In genomic region chrV:8631277-8631765, ce11 we compare ENCODE assay signal across 3 worm cellular contexts.
TF ChIP-seq lines count a peak whose summit lies in the region.

Gene atg-18 (minus strand): TSS chrV:8631327.

TF ChIP-seq in whole organism, L1 larva, 84 proteins besides CTCF, POLR2A, EP300 and RAD21 (continued from another document and continues in another):
- TF ChIP-seq nhr-28 (tag; optimal IDR thresholded peaks at IDR 0.05; lab: Kevin White, UChicago) (no peak), nhr-20 (tag; optimal IDR thresholded peaks at IDR 0.05; lab: Kevin White, UChicago) (peak; percentile 84), ets-5 (GFP tag; IDR thresholded peaks at IDR 0.05; lab: Robert Waterston, UW) (no peak), skn-1 (tag; optimal IDR thresholded peaks at IDR 0.05; lab: Kevin White, UChicago) (peak; percentile 83), hlh-4 (tag; optimal IDR thresholded peaks at IDR 0.05; lab: Kevin White, UChicago) (no peak), sox-4 (tag; optimal IDR thresholded peaks at IDR 0.05; lab: Kevin White, UChicago) (peak; percentile 5), unc-98 (GFP tag; IDR thresholded peaks at IDR 0.05; lab: Robert Waterston, UW) (no peak), elt-3 (tag; optimal IDR thresholded peaks at IDR 0.05; lab: Kevin White, UChicago) (peak in 1 of 6 experiments; percentile 54), pqm-1 (tag; optimal IDR thresholded peaks at IDR 0.05; lab: Kevin White, UChicago) (no peak), nhr-85 (tag; lab: Kevin White, UChicago) (peak; percentile 93), alr-1 (tag; optimal IDR thresholded peaks at IDR 0.05; lab: Kevin White, UChicago; ENCODE audit: borderline replicate concordance) (no peak), snpc-4 (tag; optimal IDR thresholded peaks at IDR 0.05; lab: Kevin White, UChicago) (peak; percentile 34), grh-1 (GFP tag; IDR thresholded peaks at IDR 0.05; lab: Robert Waterston, UW) (peak; percentile 59), efl-1 (optimal IDR thresholded peaks at IDR 0.05; lab: Kevin White, UChicago) (peak; percentile 59 to 60), efl-1 (GFP tag; optimal IDR thresholded peaks at IDR 0.05 in 1 of 2; lab: Kevin White, UChicago) (peak; percentile 44 to 96), sptf-1 (tag; optimal IDR thresholded peaks at IDR 0.05; lab: Kevin White, UChicago) (no peak), lsy-2 (tag; optimal IDR thresholded peaks at IDR 0.05; lab: Kevin White, UChicago) (peak; percentile 69 to 74), unc-130 (tag; optimal IDR thresholded peaks at IDR 0.05; lab: Kevin White, UChicago) (peak; percentile 58), efl-3 (GFP tag; optimal IDR thresholded peaks at IDR 0.05; lab: Kevin White, UChicago) (no peak), nhr-71 (tag; optimal IDR thresholded peaks at IDR 0.05; lab: Kevin White, UChicago) (peak; percentile 87), lin-14 (GFP tag; optimal IDR thresholded peaks at IDR 0.05; lab: Kevin White, UChicago) (peak; percentile 87), ztf-11 (tag; optimal IDR thresholded peaks at IDR 0.05; lab: Kevin White, UChicago) (peak in 1 of 2 experiments; percentile 29), nhr-237 (tag; optimal IDR thresholded peaks at IDR 0.05; lab: Kevin White, UChicago) (no peak), mdl-1 (tag; optimal IDR thresholded peaks at IDR 0.05; lab: Kevin White, UChicago) (peak in 1 of 2 experiments; percentile 70), jun-1 (tag; optimal IDR thresholded peaks at IDR 0.05; lab: Kevin White, UChicago) (no peak), ama-1 (optimal IDR thresholded peaks at IDR 0.05; lab: Kevin White, UChicago) (no peak), aly-2 (tag; optimal IDR thresholded peaks at IDR 0.05; lab: Kevin White, UChicago) (no peak), lin-35 (GFP tag; optimal IDR thresholded peaks at IDR 0.05; lab: Kevin White, UChicago) (peak; percentile 51 to 79), zag-1 (tag; optimal IDR thresholded peaks at IDR 0.05; lab: Kevin White, UChicago) (no peak), ceh-90 (tag; optimal IDR thresholded peaks at IDR 0.05; lab: Kevin White, UChicago) (no peak), irx-1 (tag; optimal IDR thresholded peaks at IDR 0.05; lab: Kevin White, UChicago) (peak; percentile 16), C34B4.2 (tag; optimal IDR thresholded peaks at IDR 0.05; lab: Kevin White, UChicago) (no peak), xbp-1 (tag; optimal IDR thresholded peaks at IDR 0.05; lab: Kevin White, UChicago) (peak; percentile 70), dsc-1 (tag; optimal IDR thresholded peaks at IDR 0.05; lab: Kevin White, UChicago) (peak; percentile 57), pag-3 (tag; optimal IDR thresholded peaks at IDR 0.05; lab: Kevin White, UChicago; ENCODE audit: borderline replicate concordance, insufficient read depth) (no peak), fkh-8 (tag; optimal IDR thresholded peaks at IDR 0.05; lab: Kevin White, UChicago) (peak; percentile 46), ztf-4 (tag; optimal IDR thresholded peaks at IDR 0.05; lab: Kevin White, UChicago) (peak; percentile 47), lin-39 (tag; optimal IDR thresholded peaks at IDR 0.05; lab: Kevin White, UChicago) (peak; percentile 26), elt-2 (tag; optimal IDR thresholded peaks at IDR 0.05; lab: Kevin White, UChicago) (peak; percentile 52), nhr-19 (GFP tag; conservative IDR thresholded peaks at IDR 0.05; lab: Robert Waterston, UW) (peak; percentile 76), C16A3.4 (tag; optimal IDR thresholded peaks at IDR 0.05; lab: Kevin White, UChicago) (peak; percentile 68), tbx-2 (tag; optimal IDR thresholded peaks at IDR 0.05; lab: Kevin White, UChicago) (peak; percentile 77), nhr-77 (tag; optimal IDR thresholded peaks at IDR 0.05; lab: Kevin White, UChicago) (no peak), pax-3 (tag; optimal IDR thresholded peaks at IDR 0.05; lab: Kevin White, UChicago) (no peak), lin-13 (GFP tag; optimal IDR thresholded peaks at IDR 0.05; lab: Kevin White, UChicago) (peak; percentile 81)

TF ChIP-seq in whole organism, L3 larva, 47 proteins besides CTCF, POLR2A, EP300 and RAD21 (continued from another document):
- no peak for TF ChIP-seq unc-39 (tag; optimal IDR thresholded peaks at IDR 0.05; lab: Kevin White, UChicago)
- peak; percentile 72 for TF ChIP-seq hmg-11 (tag; optimal IDR thresholded peaks at IDR 0.05; lab: Kevin White, UChicago)

TF ChIP-seq in whole organism, young adult, 124 proteins besides CTCF, POLR2A, EP300 and RAD21 (continued from another document):
- TF ChIP-seq madf-10 (tag; optimal IDR thresholded peaks at IDR 0.05; lab: Kevin White, UChicago), result peak; percentile 78
- TF ChIP-seq Y56A3A.18 (GFP tag; IDR thresholded peaks at IDR 0.05; lab: Robert Waterston, UW), result peak; percentile 41; the same call in 1 of the 2 replicates
- TF ChIP-seq sea-2 (GFP tag; IDR thresholded peaks at IDR 0.05; lab: Robert Waterston, UW), result no peak
- no peak for TF ChIP-seq zfh-2 (GFP tag; conservative IDR thresholded peaks at IDR 0.05; lab: Robert Waterston, UW)
- TF ChIP-seq F57A8.1 (GFP tag; optimal IDR thresholded peaks at IDR 0.05; lab: Kevin White, UChicago), result no peak
- no peak for TF ChIP-seq somi-1 (GFP tag; optimal IDR thresholded peaks at IDR 0.05; lab: Kevin White, UChicago)
- no peak for TF ChIP-seq F52B5.7 (tag; optimal IDR thresholded peaks at IDR 0.05; lab: Kevin White, UChicago)
- no peak for TF ChIP-seq F33H1.4 (GFP tag; IDR thresholded peaks at IDR 0.05; lab: Robert Waterston, UW)
- TF ChIP-seq nhr-120 (GFP tag; IDR thresholded peaks at IDR 0.05; lab: Robert Waterston, UW), result no peak
- 0 out of 2 replicates have a peak, but pooled peaks have one; percentile 9 for TF ChIP-seq ztf-25 (GFP tag; IDR thresholded peaks at IDR 0.05; lab: Robert Waterston, UW)
- TF ChIP-seq Y53G8AR.9 (GFP tag; conservative IDR thresholded peaks at IDR 0.05; lab: Robert Waterston, UW), result no peak
- no peak for TF ChIP-seq T07F8.4 (tag; optimal IDR thresholded peaks at IDR 0.05; lab: Kevin White, UChicago)
- TF ChIP-seq K12H6.12 (tag; optimal IDR thresholded peaks at IDR 0.05; lab: Kevin White, UChicago), result peak; percentile 56
- peak; percentile 41 for TF ChIP-seq ztf-18 (tag; optimal IDR thresholded peaks at IDR 0.05; lab: Kevin White, UChicago)
- TF ChIP-seq F57C9.4 (tag; optimal IDR thresholded peaks at IDR 0.05; lab: Kevin White, UChicago), result no peak
- TF ChIP-seq lsl-1 (GFP tag; optimal IDR thresholded peaks at IDR 0.05; lab: Kevin White, UChicago), result no peak
- no peak for TF ChIP-seq attf-6 (GFP tag; IDR thresholded peaks at IDR 0.05; lab: Robert Waterston, UW)
- TF ChIP-seq zim-3 (tag; optimal IDR thresholded peaks at IDR 0.05; lab: Kevin White, UChicago), result no peak
- TF ChIP-seq K11D2.4 (GFP tag; IDR thresholded peaks at IDR 0.05; lab: Robert Waterston, UW), result no peak
- no peak for TF ChIP-seq ztf-6 (GFP tag; IDR thresholded peaks at IDR 0.05; lab: Robert Waterston, UW)
- no peak for TF ChIP-seq ceh-79 (tag; optimal IDR thresholded peaks at IDR 0.05; lab: Kevin White, UChicago)
- no peak for TF ChIP-seq bed-2 (GFP tag; IDR thresholded peaks at IDR 0.05; lab: Robert Waterston, UW)
- TF ChIP-seq ztf-22 (GFP tag; optimal IDR thresholded peaks at IDR 0.05; lab: Kevin White, UChicago), result no peak
- no peak for TF ChIP-seq B0261.1 (tag; optimal IDR thresholded peaks at IDR 0.05; lab: Kevin White, UChicago)
- no peak for TF ChIP-seq B0019.2 (GFP tag; conservative IDR thresholded peaks at IDR 0.05; lab: Robert Waterston, UW)
- peak; percentile 82 for TF ChIP-seq nhr-80 (tag; optimal IDR thresholded peaks at IDR 0.05; lab: Kevin White, UChicago)
- TF ChIP-seq ceh-58 (GFP tag; IDR thresholded peaks at IDR 0.05; lab: Robert Waterston, UW), result no peak
- no peak for TF ChIP-seq ztf-28 (GFP tag; IDR thresholded peaks at IDR 0.05; lab: Robert Waterston, UW)
- TF ChIP-seq nhr-179 (tag; optimal IDR thresholded peaks at IDR 0.05; lab: Kevin White, UChicago), result no peak
- TF ChIP-seq mxl-1 (tag; optimal IDR thresholded peaks at IDR 0.05; lab: Kevin White, UChicago), result no peak
- no peak for TF ChIP-seq ama-1 (optimal IDR thresholded peaks at IDR 0.05; lab: Kevin White, UChicago)
- no peak for TF ChIP-seq ama-1 (GFP tag; optimal IDR thresholded peaks at IDR 0.05; lab: Kevin White, UChicago)
- no peak for TF ChIP-seq atf-7 (tag; optimal IDR thresholded peaks at IDR 0.05; lab: Kevin White, UChicago)
- no peak for TF ChIP-seq cebp-2 (GFP tag; IDR thresholded peaks at IDR 0.05; lab: Robert Waterston, UW)
- peak; percentile 49 for TF ChIP-seq attf-5 (GFP tag; optimal IDR thresholded peaks at IDR 0.05; lab: Kevin White, UChicago)
- no peak for TF ChIP-seq unc-62 (GFP tag; optimal IDR thresholded peaks at IDR 0.05; lab: Kevin White, UChicago)
- TF ChIP-seq D2030.7 (GFP tag; IDR thresholded peaks at IDR 0.05; lab: Robert Waterston, UW), result no peak
- no peak for TF ChIP-seq ceh-100 (GFP tag; IDR thresholded peaks at IDR 0.05; lab: Robert Waterston, UW)
- TF ChIP-seq pbrm-1 (GFP tag; IDR thresholded peaks at IDR 0.05; lab: Robert Waterston, UW), result peak; percentile 68
- no peak; the same call in 1 of the 2 replicates for TF ChIP-seq dox-1 (GFP tag; IDR thresholded peaks at IDR 0.05; lab: Robert Waterston, UW)
- no peak for TF ChIP-seq ztf-26 (tag; optimal IDR thresholded peaks at IDR 0.05; lab: Kevin White, UChicago)
- TF ChIP-seq madf-8 (GFP tag; conservative IDR thresholded peaks at IDR 0.05; lab: Robert Waterston, UW), result no peak
- no peak for TF ChIP-seq unc-130 (GFP tag; optimal IDR thresholded peaks at IDR 0.05; lab: Kevin White, UChicago)
- no peak for TF ChIP-seq ceh-27 (GFP tag; optimal IDR thresholded peaks at IDR 0.05; lab: Kevin White, UChicago)
- no peak for TF ChIP-seq hlh-26 (GFP tag; conservative IDR thresholded peaks at IDR 0.05; lab: Robert Waterston, UW)
- TF ChIP-seq ceh-91 (GFP tag; IDR thresholded peaks at IDR 0.05; lab: Robert Waterston, UW), result no peak
- TF ChIP-seq dpff-1 (tag; optimal IDR thresholded peaks at IDR 0.05; lab: Kevin White, UChicago), result no peak
- no peak for TF ChIP-seq fkh-3 (tag; optimal IDR thresholded peaks at IDR 0.05; lab: Kevin White, UChicago)
- no peak for TF ChIP-seq akir-1 (GFP tag; optimal IDR thresholded peaks at IDR 0.05; lab: Kevin White, UChicago)
- no peak for TF ChIP-seq C17E4.6 (GFP tag; IDR thresholded peaks at IDR 0.05; lab: Robert Waterston, UW)
- no peak for TF ChIP-seq snpc-1.3 (tag; optimal IDR thresholded peaks at IDR 0.05; lab: Kevin White, UChicago; ENCODE audit: insufficient read depth)
- TF ChIP-seq mel-28 (tag; optimal IDR thresholded peaks at IDR 0.05; lab: Kevin White, UChicago; ENCODE audit: borderline replicate concordance), result no peak
- TF ChIP-seq bed-1 (GFP tag; IDR thresholded peaks at IDR 0.05; lab: Robert Waterston, UW), result no peak
- TF ChIP-seq F39B2.1 (GFP tag; IDR thresholded peaks at IDR 0.05; lab: Robert Waterston, UW), result no peak
- TF ChIP-seq attf-3 (GFP tag; conservative IDR thresholded peaks at IDR 0.05; lab: Robert Waterston, UW), result no peak
- TF ChIP-seq ekl-4 (GFP tag; IDR thresholded peaks at IDR 0.05; lab: Robert Waterston, UW), result no peak
- TF ChIP-seq hlh-12 (tag; optimal IDR thresholded peaks at IDR 0.05; lab: Kevin White, UChicago), result no peak
- TF ChIP-seq ceh-40 (GFP tag; IDR thresholded peaks at IDR 0.05; lab: Robert Waterston, UW), result no peak
- TF ChIP-seq sptf-2 (GFP tag; optimal IDR thresholded peaks at IDR 0.05; lab: Kevin White, UChicago), result no peak
- TF ChIP-seq mcd-1 (GFP tag; IDR thresholded peaks at IDR 0.05; lab: Robert Waterston, UW), result no peak; the same call in 1 of the 2 replicates
- peak; percentile 31 for TF ChIP-seq rpc-1 (optimal IDR thresholded peaks at IDR 0.05; lab: Kevin White, UChicago)
- no peak for TF ChIP-seq rpc-1 (tag; optimal IDR thresholded peaks at IDR 0.05; lab: Kevin White, UChicago)
- TF ChIP-seq snpc-3.4 (tag; optimal IDR thresholded peaks at IDR 0.05; lab: Kevin White, UChicago), result no peak
- TF ChIP-seq hmg-1.2 (GFP tag; IDR thresholded peaks at IDR 0.05; lab: Robert Waterston, UW), result peak; percentile 31; the same call in 1 of the 2 replicates
- no peak for TF ChIP-seq rec-8 (tag; optimal IDR thresholded peaks at IDR 0.05; lab: Kevin White, UChicago)
- TF ChIP-seq nhr-27 (tag; optimal IDR thresholded peaks at IDR 0.05; lab: Kevin White, UChicago), result no peak
- TF ChIP-seq lin-54 (GFP tag; optimal IDR thresholded peaks at IDR 0.05; lab: Kevin White, UChicago), result no peak
- TF ChIP-seq hsf-1 (GFP tag; IDR thresholded peaks at IDR 0.05; lab: Robert Waterston, UW), result no peak
- no peak for TF ChIP-seq sdz-38 (tag; optimal IDR thresholded peaks at IDR 0.05; lab: Kevin White, UChicago)
- no peak for TF ChIP-seq efl-1 (GFP tag; optimal IDR thresholded peaks at IDR 0.05; lab: Kevin White, UChicago)
- no peak for TF ChIP-seq F37B4.10 (GFP tag; IDR thresholded peaks at IDR 0.05; lab: Robert Waterston, UW)
- no peak for TF ChIP-seq madf-6 (GFP tag; IDR thresholded peaks at IDR 0.05; lab: Robert Waterston, UW)
- no peak for TF ChIP-seq tlf-1 (GFP tag; optimal IDR thresholded peaks at IDR 0.05; lab: Kevin White, UChicago)
- no peak for TF ChIP-seq ztf-3 (GFP tag; optimal IDR thresholded peaks at IDR 0.05; lab: Kevin White, UChicago)
- TF ChIP-seq aptf-2 (GFP tag; conservative IDR thresholded peaks at IDR 0.05; lab: Robert Waterston, UW), result no peak
- TF ChIP-seq lin-40 (tag; optimal IDR thresholded peaks at IDR 0.05; lab: Kevin White, UChicago), result no peak
- no peak for TF ChIP-seq F55B11.4 (tag; optimal IDR thresholded peaks at IDR 0.05; lab: Kevin White, UChicago; ENCODE audit: borderline replicate concordance, insufficient read depth)
- 0 out of 2 replicates have a peak, but pooled peaks have one; percentile 52 for TF ChIP-seq Y67H2A.10 (GFP tag; conservative IDR thresholded peaks at IDR 0.05; lab: Robert Waterston, UW)
- TF ChIP-seq xnd-1 (tag; optimal IDR thresholded peaks at IDR 0.05; lab: Kevin White, UChicago), result no peak
- no peak for TF ChIP-seq nfya-1 (tag; optimal IDR thresholded peaks at IDR 0.05; lab: Kevin White, UChicago; ENCODE audit: borderline replicate concordance, insufficient read depth)
- TF ChIP-seq F23B12.7 (tag; optimal IDR thresholded peaks at IDR 0.05; lab: Kevin White, UChicago; ENCODE audit: insufficient read depth), result peak; percentile 63
- TF ChIP-seq let-526 (GFP tag; IDR thresholded peaks at IDR 0.05; lab: Robert Waterston, UW), result no peak
- TF ChIP-seq Y53F4B.3 (GFP tag; IDR thresholded peaks at IDR 0.05; lab: Robert Waterston, UW), result no peak
- no peak for TF ChIP-seq lag-1 (GFP tag; IDR thresholded peaks at IDR 0.05; lab: Robert Waterston, UW)
- no peak for TF ChIP-seq nfya-2 (GFP tag; IDR thresholded peaks at IDR 0.05; lab: Robert Waterston, UW)
- TF ChIP-seq cebp-1 (GFP tag; IDR thresholded peaks at IDR 0.05; lab: Robert Waterston, UW), result 0 out of 2 replicates have a peak, but pooled peaks have one; percentile 15
- TF ChIP-seq cebp-1 (tag; optimal IDR thresholded peaks at IDR 0.05; lab: Kevin White, UChicago), result no peak
- no peak for TF ChIP-seq F22D6.2 (tag; optimal IDR thresholded peaks at IDR 0.05; lab: Kevin White, UChicago)
- no peak; the same call in 1 of the 2 replicates for TF ChIP-seq rcor-1 (GFP tag; IDR thresholded peaks at IDR 0.05; lab: Robert Waterston, UW)
- TF ChIP-seq lir-1 (GFP tag; conservative IDR thresholded peaks at IDR 0.05; lab: Robert Waterston, UW), result 0 out of 2 replicates have a peak, but pooled peaks have one; percentile 16
